Fruit fly (Drosophila melanogaster): ENCODE measurements around the gene JhI-21.

Gene JhI-21

DNA sequence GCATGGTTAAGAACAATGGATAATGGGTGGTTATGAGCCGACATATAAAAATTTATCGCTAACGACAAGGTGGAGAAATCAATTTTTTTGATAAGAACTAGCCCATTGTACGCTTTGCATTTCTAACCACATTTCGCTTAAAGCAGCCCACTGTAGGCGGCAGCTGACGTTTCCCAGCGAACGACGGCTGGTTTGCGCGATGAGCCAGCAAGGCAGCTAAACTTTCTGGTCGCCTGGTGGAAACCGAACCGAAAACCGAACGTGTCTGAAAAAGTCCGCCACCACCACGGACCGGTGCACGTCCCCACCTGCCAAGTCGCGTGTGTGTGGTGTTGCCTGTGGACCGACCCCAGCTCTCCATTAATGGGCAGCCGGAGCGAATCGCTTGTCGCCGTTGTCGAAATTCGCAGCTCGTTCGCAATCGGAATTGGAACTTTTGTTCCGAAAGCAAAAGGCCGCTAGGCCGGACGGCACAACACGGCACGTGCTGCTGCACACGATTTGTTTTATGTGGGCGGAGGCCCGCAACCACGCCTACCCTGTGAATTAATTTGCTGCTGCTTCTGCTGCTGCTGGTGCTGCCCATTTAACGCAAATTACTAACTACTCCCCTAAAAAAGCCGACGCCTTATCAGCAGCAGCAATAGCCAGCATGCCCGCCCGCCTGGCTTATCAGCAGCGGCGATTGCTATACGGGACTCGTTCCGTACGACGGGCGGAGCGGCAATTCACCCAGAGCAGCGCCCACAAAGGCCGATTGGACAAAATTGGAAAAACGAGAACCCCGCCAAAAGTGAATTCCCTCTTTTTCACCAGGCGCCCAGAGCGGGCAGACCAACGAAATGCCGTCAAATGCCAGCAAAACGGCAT lies 52.7 kb downstream of the JhI-21 start (continued):
- TF ChIP-seq usp (GFP tag; optimal IDR thresholded peaks at IDR 0.05), result no peak
- peak; percentile 30 for TF ChIP-seq CG15696 (tag; optimal IDR thresholded peaks at IDR 0.05)
- TF ChIP-seq Jarid2 (GFP tag; optimal IDR thresholded peaks at IDR 0.05), result no peak
- no peak for TF ChIP-seq CG10147 (GFP tag; optimal IDR thresholded peaks at IDR 0.05)
- TF ChIP-seq CG9817 (tag; optimal IDR thresholded peaks at IDR 0.05), result peak; percentile 11
- TF ChIP-seq Xbp1 (GFP tag; optimal IDR thresholded peaks at IDR 0.05), result peak; percentile 63
- peak; percentile 89 for TF ChIP-seq grn (GFP tag; optimal IDR thresholded peaks at IDR 0.05)
- TF ChIP-seq Pdp1 (GFP tag; optimal IDR thresholded peaks at IDR 0.05), result peak in 1 of 2 experiments; percentile 14
- TF ChIP-seq CG2199 (GFP tag; IDR thresholded peaks at IDR 0.05), result no peak
- TF ChIP-seq chinmo (GFP tag; IDR thresholded peaks at IDR 0.05; ENCODE audit: partially characterized antibody), result no peak
- TF ChIP-seq Ets65A (GFP tag), result peak; percentile 4
- TF ChIP-seq CG32767 (GFP tag; IDR thresholded peaks at IDR 0.05), result no peak
- TF ChIP-seq CG13296 (GFP tag; optimal IDR thresholded peaks at IDR 0.05), result peak; percentile 39
- TF ChIP-seq cad (GFP tag; optimal IDR thresholded peaks at IDR 0.05), result no peak
- TF ChIP-seq CG6272 (GFP tag; IDR thresholded peaks at IDR 0.05), result no peak; the same call in 1 of the 2 replicates
- no peak for TF ChIP-seq fd64A (GFP tag; optimal IDR thresholded peaks at IDR 0.05)
- no peak for TF ChIP-seq CG17328 (GFP tag; IDR thresholded peaks at IDR 0.05)
- TF ChIP-seq CG7372 (GFP tag; IDR thresholded peaks at IDR 0.05), result no peak
- peak; percentile 67 for TF ChIP-seq ac (GFP tag; optimal IDR thresholded peaks at IDR 0.05)
- TF ChIP-seq Med (GFP tag), result peak; percentile 90
- TF ChIP-seq jigr1 (GFP tag; IDR thresholded peaks at IDR 0.05), result no peak
- no peak for TF ChIP-seq CG9876 (GFP tag; optimal IDR thresholded peaks at IDR 0.05)
- TF ChIP-seq otp (GFP tag; IDR thresholded peaks at IDR 0.05), result no peak
- no peak for TF ChIP-seq Sry-β (GFP tag; optimal IDR thresholded peaks at IDR 0.05)
- no peak for TF ChIP-seq Taf1 (GFP tag; IDR thresholded peaks at IDR 0.05)
- peak; percentile 83 for TF ChIP-seq nerfin-1 (tag; optimal IDR thresholded peaks at IDR 0.05)
- TF ChIP-seq fru (optimal IDR thresholded peaks at IDR 0.05), result no peak
- no peak for TF ChIP-seq Dll (GFP tag; IDR thresholded peaks at IDR 0.05; ENCODE audit: partially characterized antibody)
- no peak for TF ChIP-seq CG16813 (GFP tag; IDR thresholded peaks at IDR 0.05; ENCODE audit: partially characterized antibody)
- TF ChIP-seq pros (GFP tag; optimal IDR thresholded peaks at IDR 0.05), result peak; percentile 73
- TF ChIP-seq gcm2 (GFP tag; optimal IDR thresholded peaks at IDR 0.05), result no peak
- peak; percentile 41 for TF ChIP-seq CG18764 (GFP tag; optimal IDR thresholded peaks at IDR 0.05)
- TF ChIP-seq CG11085 (GFP tag; IDR thresholded peaks at IDR 0.05), result no peak
- peak; percentile 60 for TF ChIP-seq nom (GFP tag; optimal IDR thresholded peaks at IDR 0.05)
- peak; percentile 47 for TF ChIP-seq grau (tag; optimal IDR thresholded peaks at IDR 0.05)
- no peak for TF ChIP-seq wor (GFP tag; IDR thresholded peaks at IDR 0.05)
- no peak for TF ChIP-seq CG15011 (GFP tag; optimal IDR thresholded peaks at IDR 0.05)
- no peak for TF ChIP-seq lmd (GFP tag; IDR thresholded peaks at IDR 0.05)
- TF ChIP-seq CG31441 (GFP tag; IDR thresholded peaks at IDR 0.05), result no peak
- TF ChIP-seq slp2 (GFP tag; optimal IDR thresholded peaks at IDR 0.05), result no peak
- no peak for TF ChIP-seq jing (GFP tag; optimal IDR thresholded peaks at IDR 0.05)
- peak; percentile 13 for TF ChIP-seq CG4820 (GFP tag; optimal IDR thresholded peaks at IDR 0.05)
- peak; percentile 18 for TF ChIP-seq fd96Cb (tag; optimal IDR thresholded peaks at IDR 0.05)
- TF ChIP-seq tgo (GFP tag; IDR thresholded peaks at IDR 0.05), result no peak
- no peak for TF ChIP-seq HmgZ (tag; optimal IDR thresholded peaks at IDR 0.05)
- TF ChIP-seq tup (GFP tag; optimal IDR thresholded peaks at IDR 0.05), result no peak
- peak; percentile 17 for TF ChIP-seq Mad (GFP tag; optimal IDR thresholded peaks at IDR 0.05)
- TF ChIP-seq br (optimal IDR thresholded peaks at IDR 0.05), result no peak
- TF ChIP-seq CG11247 (GFP tag; IDR thresholded peaks at IDR 0.05), result no peak
- no peak for TF ChIP-seq CG4617 (GFP tag; optimal IDR thresholded peaks at IDR 0.05; ENCODE audit: borderline replicate concordance)
